Worm (Caenorhabditis elegans): ENCODE results near the gene ZK673.11.

DNA sequence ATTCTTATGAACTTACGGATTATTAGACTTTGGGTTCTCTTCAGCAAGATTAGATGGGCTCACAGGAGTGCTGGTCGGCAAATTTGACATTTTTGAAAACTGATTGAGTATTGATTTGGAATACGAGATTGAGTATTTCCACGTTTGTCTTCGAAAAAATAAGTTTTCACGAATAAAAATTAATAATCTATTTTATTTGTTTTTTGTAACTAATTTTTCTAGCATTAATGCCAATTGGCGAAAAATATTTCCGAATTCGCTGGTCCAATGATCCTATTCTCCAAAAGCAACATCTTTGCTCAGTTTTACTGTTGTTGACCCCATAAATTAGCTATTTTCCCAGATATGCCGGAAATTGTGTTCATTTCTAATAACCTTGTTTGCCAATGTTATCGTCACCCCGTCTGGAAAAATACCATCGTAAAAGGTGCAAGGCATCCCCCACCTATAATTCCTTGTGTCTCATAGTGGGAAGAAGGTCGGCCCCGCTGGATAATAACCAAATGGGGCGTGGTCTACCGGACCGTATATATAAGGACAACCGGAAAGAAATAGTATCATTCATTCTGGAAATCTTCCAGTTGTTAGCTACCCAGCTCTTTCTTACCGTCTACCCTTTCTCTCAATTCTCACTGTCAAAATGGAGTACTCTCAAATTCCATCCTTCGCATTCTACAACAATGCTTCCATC, 7.3 kb downstream of the ZK673.11 start, which contains the start of the genes ZK673.6 and sdz-37:
- TF ChIP-seq hmg-4 (GFP tag; optimal IDR thresholded peaks at IDR 0.05) = no peak
- no peak for TF ChIP-seq F13C5.2 (tag; optimal IDR thresholded peaks at IDR 0.05)
- TF ChIP-seq tra-4 (tag; optimal IDR thresholded peaks at IDR 0.05) = no peak
- TF ChIP-seq ceh-36 (tag; optimal IDR thresholded peaks at IDR 0.05) = no peak
- no peak for TF ChIP-seq ama-1 (optimal IDR thresholded peaks at IDR 0.05)
- TF ChIP-seq hnd-1 (tag; optimal IDR thresholded peaks at IDR 0.05) = no peak
- TF ChIP-seq scrt-1 (GFP tag; IDR thresholded peaks at IDR 0.05) = no peak
- no peak for TF ChIP-seq tbx-37 (GFP tag; conservative IDR thresholded peaks at IDR 0.05)
- TF ChIP-seq tbx-11 (GFP tag; IDR thresholded peaks at IDR 0.05) = no peak
- no peak for TF ChIP-seq pes-1 (GFP tag; IDR thresholded peaks at IDR 0.05)
- TF ChIP-seq sea-1 (GFP tag; conservative IDR thresholded peaks at IDR 0.05) = no peak
- no peak for TF ChIP-seq aly-1 (tag; optimal IDR thresholded peaks at IDR 0.05)
- no peak for TF ChIP-seq hmbx-1 (tag; optimal IDR thresholded peaks at IDR 0.05)
